Worm (Caenorhabditis elegans): ENCODE measurements around the gene sulp-5.

- TF ChIP-seq nhr-129 (tag; optimal IDR thresholded peaks at IDR 0.05) (no peak), lin-11 (tag; optimal IDR thresholded peaks at IDR 0.05) (no peak), ceh-82 (tag; optimal IDR thresholded peaks at IDR 0.05) (no peak)
Observed at ce11 chrV:11857756-11858155, 22.1 kb upstream of the sulp-5 start.
